Fruit fly (Drosophila melanogaster) whole organism, embryonic: ENCODE data around the gene CG18577.

Experiments used
- B-H2 ChIP-seq: fragments of 200-800 bp; sonication (Bioruptor generic); optimal IDR thresholded peaks from 2 replicates; lab custom pipeline; 2018; ENCODE audit warnings: missing biosample characterization, mild to moderate bottlenecking, missing genetic modification characterization
- BtbVII ChIP-seq: fragments of 200-800 bp; sonication (Bioruptor generic); optimal IDR thresholded peaks from 3 replicates; lab custom pipeline; 2017; ENCODE audit warnings: missing biosample characterization, mild to moderate bottlenecking, missing genetic modification characterization
- CG12236 ChIP-seq: fragments of 200-800 bp; sonication (Bioruptor generic); optimal IDR thresholded peaks from 2 replicates; lab custom pipeline; 2016; ENCODE audit warnings: missing biosample characterization, missing genetic modification characterization
- CG13287 ChIP-seq: fragments of 200-800 bp; sonication (Bioruptor generic); IDR thresholded peaks from 2 replicates; pipeline ENCODE4 v1.3.6; 2022; ENCODE audit warnings: missing biosample characterization, missing genetic modification characterization; ENCODE audit not compliant: partially characterized antibody
- CG13296 ChIP-seq: fragments of 200-800 bp; sonication (Bioruptor generic); optimal IDR thresholded peaks from 3 replicates; lab custom pipeline; 2018; ENCODE audit warnings: missing biosample characterization, mild to moderate bottlenecking, missing genetic modification characterization
- CG13624 ChIP-seq: fragments of 200-800 bp; sonication (Bioruptor generic); optimal IDR thresholded peaks from 2 replicates; lab custom pipeline; 2016; ENCODE audit warnings: missing biosample characterization, missing genetic modification characterization
- CG13894 ChIP-seq: fragments of 200-800 bp; sonication (Bioruptor generic); optimal IDR thresholded peaks from 3 replicates; lab custom pipeline; 2018; ENCODE audit warnings: missing biosample characterization, mild to moderate bottlenecking, missing genetic modification characterization, moderate library complexity
- CG1647 ChIP-seq: fragments of 200-800 bp; sonication (Bioruptor generic); optimal IDR thresholded peaks from 3 replicates; lab custom pipeline; 2016; ENCODE audit warnings: missing biosample characterization, missing genetic modification characterization
- CG17186 ChIP-seq: fragments of 200-800 bp; sonication (Bioruptor generic); optimal IDR thresholded peaks from 3 replicates; lab custom pipeline; 2017; ENCODE audit warnings: missing biosample characterization, missing genetic modification reagents, missing genetic modification characterization
- CG17359 ChIP-seq: fragments of 200-800 bp; sonication (Bioruptor generic); optimal IDR thresholded peaks from 3 replicates; lab custom pipeline; 2018; ENCODE audit warnings: missing biosample characterization, mild to moderate bottlenecking, missing genetic modification characterization, moderate library complexity
- CG2202 ChIP-seq: fragments of 200-800 bp; sonication (Bioruptor generic); optimal IDR thresholded peaks from 2 replicates; lab custom pipeline; 2018; ENCODE audit warnings: missing biosample characterization, mild to moderate bottlenecking, missing genetic modification characterization
- CG2678 ChIP-seq: fragments of 200-800 bp; sonication (Bioruptor generic); optimal IDR thresholded peaks from 3 replicates; lab custom pipeline; 2019; ENCODE audit warnings: missing biosample characterization, mild to moderate bottlenecking, missing genetic modification characterization, moderate library complexity
- CG2875 ChIP-seq: fragments of 200-800 bp; sonication (Bioruptor generic); optimal IDR thresholded peaks from 2 replicates; lab custom pipeline; 2017; ENCODE audit warnings: missing biosample characterization, mild to moderate bottlenecking, missing genetic modification characterization, missing genetic modification reagents
- CG3281 ChIP-seq: fragments of 200-800 bp; sonication (Bioruptor generic); optimal IDR thresholded peaks from 3 replicates; lab custom pipeline; 2017; ENCODE audit warnings: missing biosample characterization, mild to moderate bottlenecking, missing genetic modification characterization
- CG4424 ChIP-seq: fragments of 200-800 bp; sonication (Bioruptor generic); optimal IDR thresholded peaks from 3 replicates; lab custom pipeline; 2016; ENCODE audit warnings: missing biosample characterization, missing genetic modification characterization
- CG6791 ChIP-seq: fragments of 200-800 bp; sonication (Bioruptor generic); IDR thresholded peaks from 3 replicates; pipeline ENCODE4 v1.3.6; 2022; ENCODE audit warnings: missing biosample characterization, missing genetic modification characterization; ENCODE audit not compliant: partially characterized antibody
- CG6854 ChIP-seq: fragments of 200-800 bp; sonication (Bioruptor generic); optimal IDR thresholded peaks from 3 replicates; lab custom pipeline; 2017; ENCODE audit warnings: missing biosample characterization, mild to moderate bottlenecking, missing genetic modification characterization
- CG8281 ChIP-seq: fragments of 200-800 bp; sonication (Bioruptor generic); optimal IDR thresholded peaks from 2 replicates; lab custom pipeline; 2018; ENCODE audit warnings: missing biosample characterization, mild to moderate bottlenecking, missing genetic modification characterization, moderate library complexity
- CG9609 ChIP-seq: fragments of 200-800 bp; sonication (Bioruptor generic); optimal IDR thresholded peaks from 3 replicates; lab custom pipeline; 2016; ENCODE audit warnings: missing biosample characterization, missing genetic modification characterization
- Dip2 ChIP-seq: fragments of 200-800 bp; sonication (Bioruptor generic); IDR thresholded peaks from 2 replicates; pipeline ENCODE4 v1.3.6; 2022; ENCODE audit warnings: missing biosample characterization, missing genetic modification characterization
- Dref ChIP-seq: fragments of 200-800 bp; sonication (Bioruptor generic); IDR thresholded peaks from 2 replicates; pipeline ENCODE4 v1.3.6; 2022; ENCODE audit warnings: missing biosample characterization, missing genetic modification characterization
- Fer1 ChIP-seq: fragments of 200-800 bp; sonication (Bioruptor generic); optimal IDR thresholded peaks from 2 replicates; lab custom pipeline; 2017; ENCODE audit warnings: missing biosample characterization, mild to moderate bottlenecking, missing genetic modification characterization
- Kr ChIP-seq: fragments of 200-800 bp; sonication (Bioruptor generic); optimal IDR thresholded peaks from 2 replicates; lab custom pipeline; 2017; ENCODE audit warnings: missing biosample characterization, mild to moderate bottlenecking, missing genetic modification characterization
- Lhr ChIP-seq: fragments of 200-800 bp; sonication (Bioruptor generic); optimal IDR thresholded peaks from 3 replicates; lab custom pipeline; 2017; ENCODE audit warnings: mild to moderate bottlenecking, missing biosample characterization, missing genetic modification reagents, missing genetic modification characterization
- MTF-1 ChIP-seq: fragments of 200-800 bp; sonication (Bioruptor generic); optimal IDR thresholded peaks from 2 replicates; lab custom pipeline; 2018; ENCODE audit warnings: missing biosample characterization, mild to moderate bottlenecking, missing genetic modification characterization, borderline replicate concordance
- Max ChIP-seq: fragments of 200-800 bp; sonication (Bioruptor generic); optimal IDR thresholded peaks from 2 replicates; lab custom pipeline; 2016; ENCODE audit warnings: missing biosample characterization, mild to moderate bottlenecking, missing genetic modification characterization
- NFAT ChIP-seq: fragments of 200-800 bp; sonication (Bioruptor generic); IDR thresholded peaks from 2 replicates; pipeline ENCODE4 v1.3.6; 2022; ENCODE audit warnings: missing biosample characterization, missing genetic modification characterization
- Nf-YC ChIP-seq: fragments of 200-800 bp; optimal IDR thresholded peaks from 3 replicates; lab custom pipeline; 2019; ENCODE audit warnings: missing biosample characterization, mild to moderate bottlenecking, missing genetic modification characterization, moderate library complexity
- NfI ChIP-seq: fragments of 200-800 bp; sonication (Bioruptor generic); optimal IDR thresholded peaks from 3 replicates; lab custom pipeline; 2018; ENCODE audit warnings: missing biosample characterization, mild to moderate bottlenecking, missing genetic modification characterization, moderate library complexity
- PHDP ChIP-seq: fragments of 200-800 bp; sonication (Bioruptor generic); optimal IDR thresholded peaks from 3 replicates; lab custom pipeline; 2018; ENCODE audit warnings: missing biosample characterization, mild to moderate bottlenecking, missing genetic modification characterization, moderate library complexity
- Ptx1 ChIP-seq: fragments of 200-800 bp; sonication (Bioruptor generic); IDR thresholded peaks from 2 replicates; pipeline ENCODE4 v1.3.6; 2022; ENCODE audit warnings: missing biosample characterization, missing genetic modification characterization
- Sin3A ChIP-seq: fragments of >200 bp; optimal IDR thresholded peaks from 2 replicates; lab custom pipeline; 2018
- Stat92E ChIP-seq, 3 experiments: fragments of >200 bp in 2 of 3; fragments of 200-800 bp in 1 of 3; sonication (Bioruptor generic) in 1 of 3; optimal IDR thresholded peaks; 2 replicates each; lab custom pipeline; 2017 to 2019; ENCODE audit warnings: missing biosample characterization in 3 of 3, missing genetic modification characterization in 3 of 3, mild to moderate bottlenecking in 1 of 3, moderate library complexity in 1 of 3
- Trl ChIP-seq, 3 experiments: fragments of >200 bp in 2 of 3; fragments of 200-800 bp in 1 of 3; sonication (Bioruptor generic) in 1 of 3; optimal IDR thresholded peaks; 2 replicates in 1 of 3; 3 replicates in 2 of 3; lab custom pipeline; 2016 to 2017; ENCODE audit warnings: missing biosample characterization in 1 of 3, missing genetic modification characterization in 1 of 3
- cato ChIP-seq: fragments of 200-800 bp; sonication (Bioruptor generic); optimal IDR thresholded peaks from 2 replicates; lab custom pipeline; 2016; ENCODE audit warnings: missing biosample characterization, missing genetic modification characterization, borderline replicate concordance
- dmrt99B ChIP-seq: fragments of 200-800 bp; sonication (Bioruptor generic); optimal IDR thresholded peaks from 2 replicates; lab custom pipeline; 2018; ENCODE audit warnings: missing biosample characterization, mild to moderate bottlenecking, missing genetic modification characterization, moderate library complexity
- dpn ChIP-seq, 2 experiments: fragments of 200-800 bp; sonication (Bioruptor generic); optimal IDR thresholded peaks; 3 replicates each; lab custom pipeline; 2016; ENCODE audit warnings: missing biosample characterization in 2 of 2, missing genetic modification characterization in 2 of 2
- ewg ChIP-seq: fragments of 200-800 bp; sonication (Bioruptor generic); optimal IDR thresholded peaks from 3 replicates; lab custom pipeline; 2017; ENCODE audit warnings: mild to moderate bottlenecking, missing biosample characterization, missing genetic modification reagents, missing genetic modification characterization
- eyg ChIP-seq: fragments of 200-800 bp; sonication (Bioruptor generic); optimal IDR thresholded peaks from 3 replicates; lab custom pipeline; 2016; ENCODE audit warnings: missing biosample characterization, missing genetic modification characterization
- fu2 ChIP-seq: fragments of 200-800 bp; sonication (Bioruptor generic); optimal IDR thresholded peaks from 2 replicates; lab custom pipeline; 2016; ENCODE audit warnings: missing biosample characterization, missing genetic modification characterization
- odd ChIP-seq: fragments of 200-800 bp; sonication (Bioruptor generic); optimal IDR thresholded peaks from 2 replicates; lab custom pipeline; 2017; ENCODE audit warnings: missing biosample characterization, mild to moderate bottlenecking, missing genetic modification characterization
- ranshi ChIP-seq: fragments of 200-800 bp; sonication (Bioruptor generic); IDR thresholded peaks from 2 replicates; pipeline ENCODE4 v1.3.6; 2022; ENCODE audit warnings: missing biosample characterization, missing genetic modification characterization
- ssp ChIP-seq: fragments of 200-800 bp; sonication (Bioruptor generic); IDR thresholded peaks from 2 replicates; pipeline ENCODE4 v1.3.6; 2022; ENCODE audit warnings: missing biosample characterization, missing genetic modification characterization
- stwl ChIP-seq: fragments of 200-800 bp; sonication (Bioruptor generic); optimal IDR thresholded peaks from 3 replicates; lab custom pipeline; 2018; ENCODE audit warnings: missing biosample characterization, mild to moderate bottlenecking, missing genetic modification characterization, moderate library complexity
- tgo ChIP-seq: fragments of 200-800 bp; sonication (Bioruptor generic); IDR thresholded peaks from 3 replicates; pipeline ENCODE4 v1.3.6; 2022; ENCODE audit warnings: missing biosample characterization, missing genetic modification characterization
- twi ChIP-seq: fragments of 200-800 bp; optimal IDR thresholded peaks from 2 replicates; lab custom pipeline; 2019; ENCODE audit warnings: missing biosample characterization, mild to moderate bottlenecking, missing genetic modification characterization, moderate library complexity
- tx ChIP-seq: fragments of 200-800 bp; sonication (Bioruptor generic); optimal IDR thresholded peaks from 2 replicates; lab custom pipeline; 2016; ENCODE audit warnings: missing biosample characterization, missing genetic modification characterization
- vnd ChIP-seq: fragments of 200-800 bp; sonication (Bioruptor generic); IDR thresholded peaks from 3 replicates; pipeline ENCODE4 v1.3.6; 2022; ENCODE audit warnings: missing biosample characterization, missing genetic modification characterization; ENCODE audit not compliant: partially characterized antibody
- z ChIP-seq: fragments of 200-800 bp; sonication (Bioruptor generic); IDR thresholded peaks from 3 replicates; pipeline ENCODE4 v1.3.6; 2022; ENCODE audit warnings: missing biosample characterization, missing genetic modification characterization

The CG18577 gene

dm6 chr3R:11226496-11226895 lies 30.6 kb downstream of the CG18577 start, which contains the start of gene CG17726 (continued):
- TF ChIP-seq BtbVII (GFP tag; lab: Kevin White, UChicago): peak; percentile 94
- peak; percentile 86 for TF ChIP-seq CG9609
- TF ChIP-seq fu2 (GFP tag; lab: Kevin White, UChicago): peak; percentile 82
- TF ChIP-seq CG12236 (GFP tag; lab: Kevin White, UChicago): peak; percentile 91
- no peak for TF ChIP-seq CG6791 (GFP tag; lab: Robert Waterston, UW)
- peak; percentile 94 for TF ChIP-seq CG13894
- peak; percentile 86 for TF ChIP-seq Lhr (GFP tag; lab: Kevin White, UChicago)
- TF ChIP-seq CG1647: peak; percentile 80
- peak; percentile 80 for TF ChIP-seq stwl
- TF ChIP-seq CG17186: peak; percentile 66
- peak; percentile 93 for TF ChIP-seq ewg (GFP tag; lab: Kevin White, UChicago)
- TF ChIP-seq CG2202 (tag; lab: Kevin White, UChicago): peak; percentile 95
- no peak for TF ChIP-seq vnd (GFP tag; lab: Robert Waterston, UW)
- TF ChIP-seq tx (GFP tag; lab: Kevin White, UChicago): peak; percentile 86
- no peak for TF ChIP-seq Sin3A (lab: Kevin White, UChicago)
- peak; percentile 88 for TF ChIP-seq CG8281 (tag; lab: Kevin White, UChicago)
- peak; percentile 90 for TF ChIP-seq NFAT (GFP tag; lab: Robert Waterston, UW)
- peak; percentile 66 for TF ChIP-seq eyg (GFP tag; lab: Kevin White, UChicago)
- TF ChIP-seq tgo (GFP tag; lab: Robert Waterston, UW): peak; percentile 98
- peak; percentile 94 for TF ChIP-seq odd (GFP tag; lab: Kevin White, UChicago)
- peak; percentile 89 for TF ChIP-seq CG6854 (GFP tag; lab: Kevin White, UChicago)
- peak; percentile 98 for TF ChIP-seq CG17359
- peak; percentile 56; the same call in 1 of the 2 replicates for TF ChIP-seq CG13287 (GFP tag; lab: Robert Waterston, UW)
- TF ChIP-seq CG2875 (GFP tag; lab: Kevin White, UChicago): peak; percentile 96
- peak; percentile 92 for TF ChIP-seq MTF-1
- peak; percentile 93 for TF ChIP-seq ssp (GFP tag; lab: Robert Waterston, UW)
- peak; percentile 98 for TF ChIP-seq Ptx1 (GFP tag; lab: Robert Waterston, UW)
- TF ChIP-seq Dref (GFP tag; lab: Robert Waterston, UW): peak; percentile 20; the same call in 1 of the 2 replicates
- peak; percentile 69 for TF ChIP-seq Dip2 (GFP tag; lab: Robert Waterston, UW)
- TF ChIP-seq B-H2 (GFP tag; lab: Kevin White, UChicago): peak; percentile 92
- peak; percentile 94 for TF ChIP-seq Fer1 (GFP tag; lab: Kevin White, UChicago)
- TF ChIP-seq z (GFP tag; lab: Robert Waterston, UW): peak; percentile 75; the same call in 1 of the 3 replicates
- TF ChIP-seq Trl (optimal IDR thresholded peaks at IDR 0.05; lab: Kevin White, UChicago): no peak
- TF ChIP-seq Trl (GFP tag; optimal IDR thresholded peaks at IDR 0.05; lab: Kevin White, UChicago): peak; percentile 88
- TF ChIP-seq ranshi (GFP tag; lab: Robert Waterston, UW): peak; percentile 98
- TF ChIP-seq dpn (GFP tag; optimal IDR thresholded peaks at IDR 0.05; lab: Kevin White, UChicago): peak; percentile 91 to 97
- peak; percentile 98 for TF ChIP-seq CG2678
- peak in 1 of 3 experiments; percentile 94 for TF ChIP-seq Stat92E (GFP tag; optimal IDR thresholded peaks at IDR 0.05; lab: Kevin White, UChicago)
- TF ChIP-seq CG4424 (GFP tag; lab: Kevin White, UChicago): peak; percentile 97
- peak; percentile 96 for TF ChIP-seq NfI (GFP tag; lab: Kevin White, UChicago)
- TF ChIP-seq PHDP (tag; lab: Kevin White, UChicago): peak; percentile 99
- peak; percentile 91 for TF ChIP-seq CG3281 (GFP tag; lab: Kevin White, UChicago)
- TF ChIP-seq CG13296 (GFP tag; lab: Kevin White, UChicago): peak; percentile 96
- TF ChIP-seq CG13624: peak; percentile 94
- no peak for TF ChIP-seq Kr
- peak; percentile 79 for TF ChIP-seq Nf-YC
- peak; percentile 94 for TF ChIP-seq cato
- peak; percentile 96 for TF ChIP-seq twi (tag; lab: Kevin White, UChicago)
- peak; percentile 94 for TF ChIP-seq Max (GFP tag; lab: Kevin White, UChicago)
- peak; percentile 97 for TF ChIP-seq dmrt99B (tag; lab: Kevin White, UChicago)
